Worm (Caenorhabditis elegans) whole organism, midembryonic: ENCODE data around the gene irld-7.

ENCODE experiments used
- cog-1 ChIP-seq: sonication (generic microtip); optimal IDR thresholded peaks from 2 replicates; lab custom pipeline; 2016; ENCODE audit warnings: missing genetic modification characterization, missing compliant biosample characterization
- flt-1 ChIP-seq: fragments of 200-800 bp; sonication (Bioruptor generic); IDR thresholded peaks from 2 replicates; pipeline ENCODE4 v1.3.6; 2022; ENCODE audit warnings: missing genetic modification characterization, missing compliant biosample characterization
- klf-2 ChIP-seq: fragments of 200-800 bp; sonication (Bioruptor generic); conservative IDR thresholded peaks from 2 replicates; pipeline ENCODE4 v1.3.6; 2022; ENCODE audit warnings: missing genetic modification reagents, missing genetic modification characterization, missing compliant biosample characterization
- med-1 ChIP-seq: sonication (generic microtip); optimal IDR thresholded peaks from 2 replicates; lab custom pipeline; 2017; ENCODE audit warnings: missing genetic modification characterization, mild to moderate bottlenecking, missing compliant biosample characterization, antibody characterized with exemption, missing genetic modification reagents; ENCODE audit not compliant: insufficient read depth
- ref-1 ChIP-seq: fragments of 200-800 bp; sonication (Bioruptor generic); conservative IDR thresholded peaks from 2 replicates; pipeline ENCODE4 v1.3.6; 2022; ENCODE audit warnings: missing genetic modification reagents, missing genetic modification characterization, missing compliant biosample characterization

ce11 chrIV:6595912-6596311 is 5.8 kb downstream of the irld-7 start, which contains the start of gene F38A5.22:
- no peak for TF ChIP-seq cog-1 (tag; lab: Kevin White, UChicago)
- TF ChIP-seq ref-1 (GFP tag; lab: Robert Waterston, UW), result no peak
- TF ChIP-seq flt-1, result no peak
- no peak for TF ChIP-seq klf-2 (GFP tag; lab: Robert Waterston, UW)
- no peak for TF ChIP-seq med-1
